Fruit fly (Drosophila melanogaster) Kc167 (cell line): Measurements from ENCODE around the gene CG42541.

Experiments
- Myc ChIP-seq: fragments of >200 bp; optimal IDR thresholded peaks from 2 replicates; lab custom pipeline; 2017; ENCODE audit warnings: missing external identifiers
- h ChIP-seq: fragments of >200 bp; optimal IDR thresholded peaks from 3 replicates; lab custom pipeline; 2018; ENCODE audit warnings: missing external identifiers
- insv ChIP-seq: fragments of >200 bp; optimal IDR thresholded peaks from 3 replicates; lab custom pipeline; 2018; ENCODE audit warnings: missing external identifiers
- psq ChIP-seq: fragments of >200 bp; optimal IDR thresholded peaks from 2 replicates; lab custom pipeline; 2017; ENCODE audit warnings: missing external identifiers
- ttk ChIP-seq: sonication (Bioruptor generic); optimal IDR thresholded peaks from 2 replicates; lab custom pipeline; 2017; ENCODE audit warnings: missing external identifiers

DNA sequence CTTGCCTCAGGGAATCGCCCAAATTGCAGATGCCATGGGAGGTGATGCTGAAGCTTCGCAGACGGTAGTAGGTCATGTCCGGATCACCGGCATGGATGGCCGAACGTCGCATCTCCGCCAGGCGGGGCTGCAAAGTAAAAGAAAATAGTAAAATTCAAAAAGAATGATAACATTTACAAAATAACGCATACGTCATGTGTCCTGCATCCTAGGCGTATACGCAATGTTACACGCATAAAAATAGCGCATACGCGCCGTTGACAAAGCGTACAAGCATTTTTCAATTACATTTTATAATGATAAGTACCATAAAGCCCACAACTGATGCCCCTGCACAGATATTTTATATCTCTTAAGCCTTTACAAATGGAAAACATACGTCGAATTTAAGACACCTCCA lies 28.5 kb downstream of the CG42541 start:
- TF ChIP-seq ttk (lab: Kevin White, UChicago) (no peak), psq (lab: Kevin White, UChicago) (no peak), Myc (lab: Kevin White, UChicago) (no peak), h (no peak), insv (no peak)
